Worm (Caenorhabditis elegans) whole organism, young adult: ENCODE results near the gene grd-2.

Experiments used
- B0019.2 ChIP-seq: fragments of 200-800 bp; sonication (Bioruptor generic); conservative IDR thresholded peaks from 2 replicates; pipeline ENCODE4 v1.3.6; 2022; ENCODE audit warnings: missing genetic modification reagents, missing genetic modification characterization, missing compliant biosample characterization
- B0261.1 ChIP-seq: sonication (generic microtip); optimal IDR thresholded peaks from 2 replicates; lab custom pipeline; 2016; ENCODE audit warnings: mild to moderate bottlenecking, missing genetic modification characterization, moderate library complexity, missing compliant biosample characterization
- B0336.3 ChIP-seq: fragments of 200-800 bp; sonication (Bioruptor generic); IDR thresholded peaks from 2 replicates; pipeline ENCODE4 v1.3.6; 2022; ENCODE audit warnings: missing genetic modification characterization, missing compliant biosample characterization
- F22D6.2 ChIP-seq: sonication (generic microtip); optimal IDR thresholded peaks from 2 replicates; lab custom pipeline; 2016; ENCODE audit warnings: mild to moderate bottlenecking, missing genetic modification characterization, missing compliant biosample characterization
- F33H1.4 ChIP-seq: fragments of 200-800 bp; sonication (Bioruptor generic); IDR thresholded peaks from 2 replicates; pipeline ENCODE4 v1.3.6; 2022; ENCODE audit warnings: missing genetic modification reagents, missing genetic modification characterization, missing compliant biosample characterization
- F57A8.1 ChIP-seq: fragments of 200-800 bp; sonication (Bioruptor generic); optimal IDR thresholded peaks from 2 replicates; lab custom pipeline; 2018; ENCODE audit warnings: mild to moderate bottlenecking, missing genetic modification characterization, moderate library complexity, missing compliant biosample characterization
- T07F8.4 ChIP-seq: sonication (generic microtip); optimal IDR thresholded peaks from 2 replicates; lab custom pipeline; 2016; ENCODE audit warnings: mild to moderate bottlenecking, missing genetic modification characterization, moderate library complexity, missing compliant biosample characterization
- Y56A3A.18 ChIP-seq: fragments of 200-800 bp; sonication (Bioruptor generic); IDR thresholded peaks from 2 replicates; pipeline ENCODE4 v1.3.6; 2022; ENCODE audit warnings: missing genetic modification reagents, missing genetic modification characterization, missing compliant biosample characterization
- Y95B8A.8 ChIP-seq: fragments of 200-800 bp; sonication (Bioruptor generic); IDR thresholded peaks from 2 replicates; pipeline ENCODE4 v1.3.6; 2022; ENCODE audit warnings: missing genetic modification reagents, missing genetic modification characterization, missing compliant biosample characterization
- akir-1 ChIP-seq: fragments of 200-800 bp; sonication (Bioruptor generic); optimal IDR thresholded peaks from 2 replicates; lab custom pipeline; 2018; ENCODE audit warnings: mild to moderate bottlenecking, missing genetic modification characterization, moderate library complexity, missing compliant biosample characterization
- aptf-3 ChIP-seq: fragments of 200-800 bp; sonication (Bioruptor generic); IDR thresholded peaks from 2 replicates; pipeline ENCODE4 v1.3.6; 2022; ENCODE audit warnings: missing genetic modification characterization, missing compliant biosample characterization
- atf-7 ChIP-seq: sonication (generic microtip); optimal IDR thresholded peaks from 2 replicates; lab custom pipeline; 2017; ENCODE audit warnings: mild to moderate bottlenecking, missing genetic modification characterization, missing compliant biosample characterization
- attf-6 ChIP-seq: fragments of 200-800 bp; sonication (Bioruptor generic); IDR thresholded peaks from 2 replicates; pipeline ENCODE4 v1.3.6; 2022; ENCODE audit warnings: missing genetic modification reagents, missing genetic modification characterization, missing compliant biosample characterization
- cebp-1 ChIP-seq, 2 experiments: fragments of 200-800 bp in 1 of 2; sonication (Bioruptor generic) in 1 of 2; sonication (generic microtip) in 1 of 2; IDR thresholded peaks in 1 of 2; optimal IDR thresholded peaks in 1 of 2; 2 replicates each; pipeline versions ENCODE4 v1.3.6 to Lab custom; 2017 to 2022; ENCODE audit warnings: missing compliant biosample characterization in 2 of 2, missing genetic modification characterization in 2 of 2, mild to moderate bottlenecking in 1 of 2, missing genetic modification reagents in 1 of 2, moderate library complexity in 1 of 2
- ceh-27 ChIP-seq: fragments of 200-800 bp; sonication (Bioruptor generic); optimal IDR thresholded peaks from 2 replicates; lab custom pipeline; 2018; ENCODE audit warnings: mild to moderate bottlenecking, missing genetic modification characterization, moderate library complexity, missing compliant biosample characterization
- ceh-91 ChIP-seq: fragments of 200-800 bp; sonication (Bioruptor generic); IDR thresholded peaks from 2 replicates; pipeline ENCODE4 v1.3.6; 2022; ENCODE audit warnings: missing genetic modification reagents, missing genetic modification characterization, missing compliant biosample characterization
- chd-7 ChIP-seq: sonication (generic microtip); optimal IDR thresholded peaks from 2 replicates; lab custom pipeline; 2016; ENCODE audit warnings: mild to moderate bottlenecking, missing genetic modification characterization, moderate library complexity, missing compliant biosample characterization
- dox-1 ChIP-seq: fragments of 200-800 bp; sonication (Bioruptor generic); IDR thresholded peaks from 2 replicates; pipeline ENCODE4 v1.3.6; 2022; ENCODE audit warnings: missing genetic modification reagents, missing genetic modification characterization, missing compliant biosample characterization
- dpl-1 ChIP-seq: fragments of 150-350 bp; optimal IDR thresholded peaks from 2 replicates; lab custom pipeline; 2014; ENCODE audit warnings: missing biosample characterization, missing genetic modification reagents, missing genetic modification characterization
- ets-4 ChIP-seq: fragments of 200-800 bp; sonication (Bioruptor generic); optimal IDR thresholded peaks from 2 replicates; lab custom pipeline; 2018; ENCODE audit warnings: mild to moderate bottlenecking, missing genetic modification characterization, missing compliant biosample characterization
- hmg-1.2 ChIP-seq: fragments of 200-800 bp; sonication (Bioruptor generic); IDR thresholded peaks from 2 replicates; pipeline ENCODE4 v1.3.6; 2022; ENCODE audit warnings: missing genetic modification reagents, missing genetic modification characterization, missing compliant biosample characterization
- let-607 ChIP-seq, 2 experiments: fragments of 200-800 bp in 1 of 2; sonication (Bioruptor generic) in 1 of 2; sonication (generic microtip) in 1 of 2; optimal IDR thresholded peaks; 2 replicates each; lab custom pipeline; 2016 to 2018; ENCODE audit warnings: mild to moderate bottlenecking in 2 of 2, missing compliant biosample characterization in 2 of 2, missing genetic modification characterization in 2 of 2, moderate library complexity in 2 of 2, missing genotype in 1 of 2
- lin-26 ChIP-seq: fragments of 200-800 bp; sonication (Bioruptor generic); IDR thresholded peaks from 2 replicates; pipeline ENCODE4 v1.3.6; 2022; ENCODE audit warnings: missing genetic modification reagents, missing genetic modification characterization, missing compliant biosample characterization
- lin-35 ChIP-seq, 3 experiments: fragments of 150-350 bp in 2 of 3; sonication (generic microtip) in 1 of 3; optimal IDR thresholded peaks; 2 replicates each; lab custom pipeline; 2014 to 2018; ENCODE audit warnings: missing biosample characterization in 3 of 3, missing genetic modification characterization in 3 of 3, missing genetic modification reagents in 3 of 3
- lir-1 ChIP-seq: fragments of 200-800 bp; sonication (Bioruptor generic); conservative IDR thresholded peaks from 2 replicates; pipeline ENCODE4 v1.3.6; 2022; ENCODE audit warnings: missing genetic modification reagents, missing genetic modification characterization, missing compliant biosample characterization
- lsl-1 ChIP-seq: fragments of 200-800 bp; sonication (Bioruptor generic); optimal IDR thresholded peaks from 2 replicates; lab custom pipeline; 2018; ENCODE audit warnings: mild to moderate bottlenecking, missing genetic modification characterization, moderate library complexity, missing compliant biosample characterization
- lsy-27 ChIP-seq: sonication (generic microtip); optimal IDR thresholded peaks from 2 replicates; lab custom pipeline; 2017; ENCODE audit warnings: missing genetic modification characterization, mild to moderate bottlenecking, missing compliant biosample characterization, antibody characterized with exemption, missing genotype, borderline replicate concordance; ENCODE audit not compliant: insufficient read depth
- madf-10 ChIP-seq: sonication (generic microtip); optimal IDR thresholded peaks from 2 replicates; lab custom pipeline; 2016; ENCODE audit warnings: mild to moderate bottlenecking, missing genetic modification characterization, missing compliant biosample characterization
- madf-3 ChIP-seq: fragments of 200-800 bp; sonication (Bioruptor generic); IDR thresholded peaks from 2 replicates; pipeline ENCODE4 v1.3.6; 2022; ENCODE audit warnings: missing genetic modification reagents, missing genetic modification characterization, missing compliant biosample characterization
- madf-6 ChIP-seq: fragments of 200-800 bp; sonication (Bioruptor generic); IDR thresholded peaks from 2 replicates; pipeline ENCODE4 v1.3.6; 2022; ENCODE audit warnings: missing genetic modification reagents, missing genetic modification characterization, missing compliant biosample characterization
- mcd-1 ChIP-seq: fragments of 200-800 bp; sonication (Bioruptor generic); IDR thresholded peaks from 2 replicates; pipeline ENCODE4 v1.3.6; 2022; ENCODE audit warnings: missing genetic modification reagents, missing genetic modification characterization, missing compliant biosample characterization
- nhr-80 ChIP-seq: sonication (generic microtip); optimal IDR thresholded peaks from 2 replicates; lab custom pipeline; 2016; ENCODE audit warnings: missing genetic modification characterization, missing compliant biosample characterization
- pbrm-1 ChIP-seq: fragments of 200-800 bp; sonication (Bioruptor generic); IDR thresholded peaks from 2 replicates; pipeline ENCODE4 v1.3.6; 2022; ENCODE audit warnings: missing genetic modification reagents, missing genetic modification characterization, missing compliant biosample characterization
- rcor-1 ChIP-seq: fragments of 200-800 bp; sonication (Bioruptor generic); IDR thresholded peaks from 2 replicates; pipeline ENCODE4 v1.3.6; 2022; ENCODE audit warnings: missing genetic modification reagents, missing genetic modification characterization, missing compliant biosample characterization
- rec-8 ChIP-seq, 2 experiments: sonication (generic microtip); optimal IDR thresholded peaks; 2 replicates each; lab custom pipeline; 2016; ENCODE audit warnings: mild to moderate bottlenecking in 2 of 2, missing genetic modification characterization in 2 of 2, missing genetic modification reagents in 2 of 2, missing genotype in 2 of 2, missing biosample characterization in 1 of 2, missing compliant biosample characterization in 1 of 2, moderate library complexity in 1 of 2
- repo-1 ChIP-seq: sonication (generic microtip); optimal IDR thresholded peaks from 2 replicates; lab custom pipeline; 2017; ENCODE audit warnings: mild to moderate bottlenecking, missing genetic modification characterization, missing compliant biosample characterization
- sdz-38 ChIP-seq: sonication (generic microtip); optimal IDR thresholded peaks from 2 replicates; lab custom pipeline; 2016; ENCODE audit warnings: missing genotype, missing genetic modification characterization, missing compliant biosample characterization
- sea-2 ChIP-seq: fragments of 200-800 bp; sonication (Bioruptor generic); IDR thresholded peaks from 2 replicates; pipeline ENCODE4 v1.3.6; 2022; ENCODE audit warnings: missing genetic modification characterization, missing compliant biosample characterization
- snpc-1.3 ChIP-seq: sonication (generic microtip); optimal IDR thresholded peaks from 2 replicates; lab custom pipeline; 2017; ENCODE audit warnings: missing genetic modification characterization, mild to moderate bottlenecking, missing compliant biosample characterization, antibody characterized with exemption, moderate library complexity, missing genotype, missing genetic modification reagents; ENCODE audit not compliant: insufficient read depth
- snpc-3.4 ChIP-seq: sonication (generic microtip); optimal IDR thresholded peaks from 2 replicates; lab custom pipeline; 2017; ENCODE audit warnings: missing genetic modification characterization, mild to moderate bottlenecking, missing compliant biosample characterization, antibody characterized with exemption, moderate library complexity, missing genotype, missing genetic modification reagents
- somi-1 ChIP-seq: fragments of 200-800 bp; sonication (Bioruptor generic); optimal IDR thresholded peaks from 2 replicates; lab custom pipeline; 2018; ENCODE audit warnings: mild to moderate bottlenecking, missing genetic modification characterization, missing compliant biosample characterization
- tlf-1 ChIP-seq: fragments of 200-800 bp; sonication (Bioruptor generic); optimal IDR thresholded peaks from 2 replicates; lab custom pipeline; 2018; ENCODE audit warnings: mild to moderate bottlenecking, missing genetic modification characterization, missing compliant biosample characterization
- unc-130 ChIP-seq: sonication (generic microtip); optimal IDR thresholded peaks from 2 replicates; lab custom pipeline; 2016; ENCODE audit warnings: missing genetic modification reagents, missing genetic modification characterization, missing compliant biosample characterization
- xnd-1 ChIP-seq: sonication (generic microtip); optimal IDR thresholded peaks from 2 replicates; lab custom pipeline; 2016; ENCODE audit warnings: missing genotype, missing genetic modification reagents, missing genetic modification characterization, missing compliant biosample characterization
- ztf-26 ChIP-seq: sonication (generic microtip); optimal IDR thresholded peaks from 2 replicates; lab custom pipeline; 2017; ENCODE audit warnings: missing genetic modification characterization, missing compliant biosample characterization
- ztf-3 ChIP-seq: fragments of 200-800 bp; sonication (Bioruptor generic); optimal IDR thresholded peaks from 2 replicates; lab custom pipeline; 2018; ENCODE audit warnings: mild to moderate bottlenecking, missing genetic modification characterization, missing compliant biosample characterization

Gene grd-2

ce11 chrV:20580511-20581040 is 29.0 kb upstream of the grd-2 start, which contains the start of gene F26F2.7 (continued):
- peak; percentile 97 for TF ChIP-seq B0336.3
- TF ChIP-seq pbrm-1 (GFP tag; lab: Robert Waterston, UW): peak; percentile 93
- peak; percentile 65 for TF ChIP-seq unc-130 (GFP tag; lab: Kevin White, UChicago)
- no peak for TF ChIP-seq ets-4 (GFP tag; lab: Kevin White, UChicago)
- TF ChIP-seq lin-35 (GFP tag; optimal IDR thresholded peaks at IDR 0.05; lab: Kevin White, UChicago): peak in 2 of 3 experiments; percentile 4 to 82
- no peak for TF ChIP-seq rec-8 (tag; optimal IDR thresholded peaks at IDR 0.05; lab: Kevin White, UChicago)
- peak; percentile 28 for TF ChIP-seq F22D6.2
- TF ChIP-seq dox-1 (GFP tag; lab: Robert Waterston, UW): peak; percentile 98
- TF ChIP-seq repo-1: peak; percentile 89
- TF ChIP-seq ceh-91: peak; percentile 87
- TF ChIP-seq hmg-1.2 (GFP tag; lab: Robert Waterston, UW): peak; percentile 71
- peak; percentile 79 for TF ChIP-seq attf-6
- TF ChIP-seq aptf-3: no peak
- peak; percentile 29 for TF ChIP-seq somi-1 (GFP tag; lab: Kevin White, UChicago)
- TF ChIP-seq akir-1: no peak
- peak; percentile 59; the same call in 1 of the 2 replicates for TF ChIP-seq Y56A3A.18 (GFP tag; lab: Robert Waterston, UW)
- no peak for TF ChIP-seq sdz-38
- peak; percentile 80; the same call in 1 of the 2 replicates for TF ChIP-seq lir-1 (GFP tag; lab: Robert Waterston, UW)
- TF ChIP-seq F57A8.1: no peak
- no peak for TF ChIP-seq T07F8.4 (tag; lab: Kevin White, UChicago)
- peak; percentile 76 for TF ChIP-seq ztf-26 (tag; lab: Kevin White, UChicago)
- peak; percentile 83 for TF ChIP-seq atf-7 (tag; lab: Kevin White, UChicago)
- peak; percentile 78 for TF ChIP-seq madf-10 (tag; lab: Kevin White, UChicago)
- no peak for TF ChIP-seq ceh-27 (GFP tag; lab: Kevin White, UChicago)
- peak; percentile 89 for TF ChIP-seq rcor-1
- TF ChIP-seq snpc-1.3 (tag; lab: Kevin White, UChicago): peak; percentile 44
- TF ChIP-seq B0261.1 (tag; lab: Kevin White, UChicago): peak; percentile 25
- TF ChIP-seq mcd-1: peak; percentile 88; the same call in 1 of the 2 replicates
- peak; percentile 80 for TF ChIP-seq nhr-80 (tag; lab: Kevin White, UChicago)
- TF ChIP-seq lsl-1: peak; percentile 94
- peak; percentile 95 for TF ChIP-seq F33H1.4 (GFP tag; lab: Robert Waterston, UW)
- TF ChIP-seq lin-26: no peak
- peak; percentile 83 for TF ChIP-seq madf-3 (GFP tag; lab: Robert Waterston, UW)
- TF ChIP-seq cebp-1 (GFP tag; IDR thresholded peaks at IDR 0.05; lab: Robert Waterston, UW): 0 out of 2 replicates have a peak, but pooled peaks have one; percentile 37
- peak; percentile 89 for TF ChIP-seq cebp-1 (tag; optimal IDR thresholded peaks at IDR 0.05; lab: Kevin White, UChicago)
- peak; percentile 50 for TF ChIP-seq snpc-3.4 (tag; lab: Kevin White, UChicago)
- TF ChIP-seq madf-6: peak; percentile 99
- TF ChIP-seq lsy-27: no peak
- TF ChIP-seq tlf-1 (GFP tag; lab: Kevin White, UChicago): peak; percentile 92
- peak; percentile 33 to 81 for TF ChIP-seq let-607 (tag; optimal IDR thresholded peaks at IDR 0.05; lab: Kevin White, UChicago)
- peak; percentile 34 for TF ChIP-seq chd-7 (tag; lab: Kevin White, UChicago)
- TF ChIP-seq sea-2 (GFP tag; lab: Robert Waterston, UW): no peak
- TF ChIP-seq dpl-1 (GFP tag; lab: Kevin White, UChicago): peak; percentile 59
- TF ChIP-seq ztf-3 (GFP tag; lab: Kevin White, UChicago): no peak
- TF ChIP-seq xnd-1 (tag; lab: Kevin White, UChicago): peak; percentile 100
- TF ChIP-seq Y95B8A.8: peak; percentile 82; the same call in 1 of the 2 replicates
- 0 out of 2 replicates have a peak, but pooled peaks have one; percentile 20 for TF ChIP-seq B0019.2 (GFP tag; lab: Robert Waterston, UW)
